Worm (Caenorhabditis elegans) whole organism, young adult: ENCODE results near the gene ddr-1.

Source experiments
- B0019.2 ChIP-seq: fragments of 200-800 bp; sonication (Bioruptor generic); conservative IDR thresholded peaks from 2 replicates; pipeline ENCODE4 v1.3.6; 2022; ENCODE audit warnings: missing genetic modification reagents, missing genetic modification characterization, missing compliant biosample characterization
- C06A6.2 ChIP-seq: fragments of 200-800 bp; sonication (Bioruptor generic); conservative IDR thresholded peaks from 2 replicates; pipeline ENCODE4 v1.3.6; 2022; ENCODE audit warnings: missing genetic modification characterization, missing compliant biosample characterization
- D2030.7 ChIP-seq: fragments of 200-800 bp; sonication (Bioruptor generic); IDR thresholded peaks from 2 replicates; pipeline ENCODE4 v1.3.6; 2022; ENCODE audit warnings: missing genetic modification reagents, missing genetic modification characterization, missing compliant biosample characterization
- F33H1.4 ChIP-seq: fragments of 200-800 bp; sonication (Bioruptor generic); IDR thresholded peaks from 2 replicates; pipeline ENCODE4 v1.3.6; 2022; ENCODE audit warnings: missing genetic modification reagents, missing genetic modification characterization, missing compliant biosample characterization
- F39B2.1 ChIP-seq: fragments of 200-800 bp; sonication (Bioruptor generic); IDR thresholded peaks from 2 replicates; pipeline ENCODE4 v1.3.6; 2022; ENCODE audit warnings: missing genetic modification reagents, missing genetic modification characterization, missing compliant biosample characterization
- F49E8.2 ChIP-seq: sonication (generic microtip); optimal IDR thresholded peaks from 3 replicates; lab custom pipeline; 2017; ENCODE audit warnings: missing genetic modification characterization, mild to moderate bottlenecking, missing compliant biosample characterization, antibody characterized with exemption, moderate library complexity; ENCODE audit not compliant: insufficient read depth
- F55B11.4 ChIP-seq: sonication (generic microtip); optimal IDR thresholded peaks from 2 replicates; lab custom pipeline; 2016; ENCODE audit warnings: missing compliant biosample characterization, missing genetic modification characterization, borderline replicate concordance; ENCODE audit not compliant: insufficient read depth
- ZK185.1 ChIP-seq: sonication (generic microtip); optimal IDR thresholded peaks from 2 replicates; lab custom pipeline; 2016; ENCODE audit warnings: mild to moderate bottlenecking, missing genetic modification characterization, missing compliant biosample characterization; ENCODE audit not compliant: poor library complexity, severe bottlenecking
- bed-1 ChIP-seq: fragments of 200-800 bp; sonication (Bioruptor generic); IDR thresholded peaks from 2 replicates; pipeline ENCODE4 v1.3.6; 2022; ENCODE audit warnings: missing genetic modification reagents, missing genetic modification characterization, missing compliant biosample characterization
- bed-2 ChIP-seq: fragments of 200-800 bp; sonication (Bioruptor generic); IDR thresholded peaks from 2 replicates; pipeline ENCODE4 v1.3.6; 2022; ENCODE audit warnings: missing genetic modification reagents, missing genetic modification characterization, missing compliant biosample characterization
- cebp-1 ChIP-seq, 2 experiments: fragments of 200-800 bp in 1 of 2; sonication (Bioruptor generic) in 1 of 2; sonication (generic microtip) in 1 of 2; IDR thresholded peaks in 1 of 2; optimal IDR thresholded peaks in 1 of 2; 2 replicates each; pipeline versions ENCODE4 v1.3.6 to Lab custom; 2017 to 2022; ENCODE audit warnings: missing compliant biosample characterization in 2 of 2, missing genetic modification characterization in 2 of 2, mild to moderate bottlenecking in 1 of 2, missing genetic modification reagents in 1 of 2, moderate library complexity in 1 of 2
- ceh-58 ChIP-seq: fragments of 200-800 bp; sonication (Bioruptor generic); IDR thresholded peaks from 2 replicates; pipeline ENCODE4 v1.3.6; 2022; ENCODE audit warnings: missing genetic modification characterization, missing compliant biosample characterization
- dpff-1 ChIP-seq: sonication (generic microtip); optimal IDR thresholded peaks from 2 replicates; lab custom pipeline; 2017; ENCODE audit warnings: mild to moderate bottlenecking, missing genetic modification characterization, missing compliant biosample characterization
- dpl-1 ChIP-seq: fragments of 150-350 bp; optimal IDR thresholded peaks from 2 replicates; lab custom pipeline; 2014; ENCODE audit warnings: missing biosample characterization, missing genetic modification reagents, missing genetic modification characterization
- efl-1 ChIP-seq: fragments of 150-350 bp; optimal IDR thresholded peaks from 2 replicates; lab custom pipeline; 2014; ENCODE audit warnings: missing biosample characterization, missing genetic modification reagents, missing genetic modification characterization
- egl-18 ChIP-seq: fragments of 200-800 bp; sonication (Bioruptor generic); IDR thresholded peaks from 2 replicates; pipeline ENCODE4 v1.3.6; 2022; ENCODE audit warnings: missing genetic modification reagents, missing genetic modification characterization, missing compliant biosample characterization
- fkh-3 ChIP-seq: sonication (generic microtip); optimal IDR thresholded peaks from 2 replicates; lab custom pipeline; 2016; ENCODE audit warnings: mild to moderate bottlenecking, missing genetic modification characterization, missing compliant biosample characterization
- gei-17 ChIP-seq: fragments of 200-800 bp; sonication (Bioruptor generic); optimal IDR thresholded peaks from 2 replicates; lab custom pipeline; 2018; ENCODE audit warnings: mild to moderate bottlenecking, missing genetic modification characterization, missing compliant biosample characterization
- hlh-26 ChIP-seq: fragments of 200-800 bp; sonication (Bioruptor generic); conservative IDR thresholded peaks from 2 replicates; pipeline ENCODE4 v1.3.6; 2022; ENCODE audit warnings: missing genetic modification reagents, missing genetic modification characterization, missing compliant biosample characterization
- lag-1 ChIP-seq: fragments of 200-800 bp; sonication (Bioruptor generic); IDR thresholded peaks from 2 replicates; pipeline ENCODE4 v1.3.6; 2022; ENCODE audit warnings: missing genetic modification reagents, missing genetic modification characterization, missing compliant biosample characterization
- lin-35 ChIP-seq, 3 experiments: fragments of 150-350 bp in 2 of 3; sonication (generic microtip) in 1 of 3; optimal IDR thresholded peaks; 2 replicates each; lab custom pipeline; 2014 to 2018; ENCODE audit warnings: missing biosample characterization in 3 of 3, missing genetic modification characterization in 3 of 3, missing genetic modification reagents in 3 of 3
- lir-1 ChIP-seq: fragments of 200-800 bp; sonication (Bioruptor generic); conservative IDR thresholded peaks from 2 replicates; pipeline ENCODE4 v1.3.6; 2022; ENCODE audit warnings: missing genetic modification reagents, missing genetic modification characterization, missing compliant biosample characterization
- madf-3 ChIP-seq: fragments of 200-800 bp; sonication (Bioruptor generic); IDR thresholded peaks from 2 replicates; pipeline ENCODE4 v1.3.6; 2022; ENCODE audit warnings: missing genetic modification reagents, missing genetic modification characterization, missing compliant biosample characterization
- nfya-2 ChIP-seq: fragments of 200-800 bp; sonication (Bioruptor generic); IDR thresholded peaks from 2 replicates; pipeline ENCODE4 v1.3.6; 2022; ENCODE audit warnings: missing genetic modification reagents, missing genetic modification characterization, missing compliant biosample characterization
- nhr-27 ChIP-seq: fragments of 200-800 bp; sonication (Bioruptor generic); optimal IDR thresholded peaks from 2 replicates; lab custom pipeline; 2018; ENCODE audit warnings: mild to moderate bottlenecking, missing genetic modification characterization, moderate library complexity, missing compliant biosample characterization
- nhr-80 ChIP-seq: sonication (generic microtip); optimal IDR thresholded peaks from 2 replicates; lab custom pipeline; 2016; ENCODE audit warnings: missing genetic modification characterization, missing compliant biosample characterization
- pbrm-1 ChIP-seq: fragments of 200-800 bp; sonication (Bioruptor generic); IDR thresholded peaks from 2 replicates; pipeline ENCODE4 v1.3.6; 2022; ENCODE audit warnings: missing genetic modification reagents, missing genetic modification characterization, missing compliant biosample characterization
- rcor-1 ChIP-seq: fragments of 200-800 bp; sonication (Bioruptor generic); IDR thresholded peaks from 2 replicates; pipeline ENCODE4 v1.3.6; 2022; ENCODE audit warnings: missing genetic modification reagents, missing genetic modification characterization, missing compliant biosample characterization
- rec-8 ChIP-seq, 2 experiments: sonication (generic microtip); optimal IDR thresholded peaks; 2 replicates each; lab custom pipeline; 2016; ENCODE audit warnings: mild to moderate bottlenecking in 2 of 2, missing genetic modification characterization in 2 of 2, missing genetic modification reagents in 2 of 2, missing genotype in 2 of 2, missing biosample characterization in 1 of 2, missing compliant biosample characterization in 1 of 2, moderate library complexity in 1 of 2
- sdz-38 ChIP-seq: sonication (generic microtip); optimal IDR thresholded peaks from 2 replicates; lab custom pipeline; 2016; ENCODE audit warnings: missing genotype, missing genetic modification characterization, missing compliant biosample characterization
- snpc-3.4 ChIP-seq: sonication (generic microtip); optimal IDR thresholded peaks from 2 replicates; lab custom pipeline; 2017; ENCODE audit warnings: missing genetic modification characterization, mild to moderate bottlenecking, missing compliant biosample characterization, antibody characterized with exemption, moderate library complexity, missing genotype, missing genetic modification reagents
- sptf-2 ChIP-seq: fragments of 200-800 bp; sonication (Bioruptor generic); optimal IDR thresholded peaks from 2 replicates; lab custom pipeline; 2018; ENCODE audit warnings: mild to moderate bottlenecking, missing genetic modification characterization, missing compliant biosample characterization
- tlf-1 ChIP-seq: fragments of 200-800 bp; sonication (Bioruptor generic); optimal IDR thresholded peaks from 2 replicates; lab custom pipeline; 2018; ENCODE audit warnings: mild to moderate bottlenecking, missing genetic modification characterization, missing compliant biosample characterization
- xnd-1 ChIP-seq: sonication (generic microtip); optimal IDR thresholded peaks from 2 replicates; lab custom pipeline; 2016; ENCODE audit warnings: missing genotype, missing genetic modification reagents, missing genetic modification characterization, missing compliant biosample characterization
- ztf-25 ChIP-seq: fragments of 200-800 bp; sonication (Bioruptor generic); IDR thresholded peaks from 2 replicates; pipeline ENCODE4 v1.3.6; 2022; ENCODE audit warnings: missing genetic modification reagents, missing genetic modification characterization, missing compliant biosample characterization
- ztf-28 ChIP-seq: fragments of 200-800 bp; sonication (Bioruptor generic); IDR thresholded peaks from 2 replicates; pipeline ENCODE4 v1.3.6; 2022; ENCODE audit warnings: missing genetic modification reagents, missing genetic modification characterization, missing compliant biosample characterization

Gene ddr-1

ce11 chrX:5512707-5513106, 51.7 kb downstream of the ddr-1 start:
- no peak for TF ChIP-seq lin-35 (GFP tag; optimal IDR thresholded peaks at IDR 0.05; lab: Kevin White, UChicago)
- no peak for TF ChIP-seq ztf-25 (GFP tag; lab: Robert Waterston, UW)
- TF ChIP-seq efl-1 (GFP tag; lab: Kevin White, UChicago), result no peak
- no peak for TF ChIP-seq hlh-26 (GFP tag; lab: Robert Waterston, UW)
- TF ChIP-seq tlf-1 (GFP tag; lab: Kevin White, UChicago), result no peak
- TF ChIP-seq nfya-2 (GFP tag; lab: Robert Waterston, UW), result no peak
- TF ChIP-seq fkh-3 (tag; lab: Kevin White, UChicago), result no peak
- TF ChIP-seq dpff-1, result no peak
- no peak for TF ChIP-seq ztf-28 (GFP tag; lab: Robert Waterston, UW)

DNA sequence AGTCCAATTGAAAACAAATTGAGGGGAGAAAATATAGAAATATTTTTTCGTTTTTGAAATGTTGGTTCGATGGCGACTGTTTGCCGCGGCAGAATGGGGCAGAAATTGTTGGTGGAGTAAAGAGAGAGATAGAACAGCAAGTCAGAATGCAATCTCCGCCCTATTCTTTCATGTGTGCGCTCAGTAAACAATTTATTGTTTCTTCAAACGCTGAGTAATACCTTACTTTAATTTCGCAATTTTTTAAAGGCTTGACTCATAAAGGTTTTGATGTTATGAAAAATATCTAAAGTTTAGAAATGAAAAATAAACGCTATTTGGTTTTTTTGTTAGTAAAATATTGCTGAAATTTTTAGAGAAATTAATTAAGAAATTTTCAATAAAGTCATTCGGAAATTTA, 53.3 kb downstream of the ddr-1 start:
- TF ChIP-seq sptf-2 (GFP tag; lab: Kevin White, UChicago), result no peak
- no peak for TF ChIP-seq lir-1 (GFP tag; lab: Robert Waterston, UW)
- TF ChIP-seq cebp-1 (GFP tag; IDR thresholded peaks at IDR 0.05; lab: Robert Waterston, UW), result peak; percentile 32; the same call in 1 of the 2 replicates
- TF ChIP-seq cebp-1 (tag; optimal IDR thresholded peaks at IDR 0.05; lab: Kevin White, UChicago), result peak; percentile 72

DNA sequence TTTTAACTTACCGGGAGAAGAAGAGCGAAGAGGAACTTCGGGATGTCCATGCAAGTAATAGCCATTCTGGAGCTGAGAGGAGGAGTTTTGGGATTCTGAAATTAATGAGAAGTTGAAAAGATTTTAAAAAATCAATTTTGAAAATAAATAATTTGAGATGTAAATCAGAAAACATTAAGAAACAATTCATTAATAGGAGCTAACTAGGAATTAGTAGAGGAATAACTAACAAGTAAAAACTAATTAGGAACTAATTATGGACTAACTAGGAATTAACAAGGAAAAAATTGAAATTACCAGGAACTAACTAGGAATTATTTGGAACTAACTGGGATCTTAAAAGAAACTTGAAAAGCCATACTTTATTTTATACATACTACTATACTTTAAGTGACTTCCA, 54.0 kb downstream of the ddr-1 start, which contains the start of gene T23F2.4:
Gene T23F2.4, minus strand, starts transcription at position 101 of the 400 bp plus-strand sequence.
- no peak for TF ChIP-seq F33H1.4 (GFP tag; lab: Robert Waterston, UW)
- TF ChIP-seq dpl-1 (GFP tag; lab: Kevin White, UChicago), result no peak
- no peak for TF ChIP-seq D2030.7 (GFP tag; lab: Robert Waterston, UW)
- no peak for TF ChIP-seq rcor-1 (GFP tag; lab: Robert Waterston, UW)
- TF ChIP-seq sdz-38, result no peak
- TF ChIP-seq F55B11.4 (tag; lab: Kevin White, UChicago), result no peak
- TF ChIP-seq, all 124 proteins: peak for 0

- TF ChIP-seq ceh-58 (GFP tag; lab: Robert Waterston, UW), result no peak
- no peak for TF ChIP-seq madf-3 (GFP tag; lab: Robert Waterston, UW)
- no peak for TF ChIP-seq lag-1
- no peak for TF ChIP-seq gei-17 (GFP tag; lab: Kevin White, UChicago)
- no peak for TF ChIP-seq xnd-1 (tag; lab: Kevin White, UChicago)
- no peak for TF ChIP-seq rec-8 (tag; optimal IDR thresholded peaks at IDR 0.05; lab: Kevin White, UChicago)
- no peak for TF ChIP-seq ZK185.1
- no peak for TF ChIP-seq bed-2
Observed at ce11 chrX:5515459-5515858, 54.4 kb downstream of the ddr-1 start.

DNA sequence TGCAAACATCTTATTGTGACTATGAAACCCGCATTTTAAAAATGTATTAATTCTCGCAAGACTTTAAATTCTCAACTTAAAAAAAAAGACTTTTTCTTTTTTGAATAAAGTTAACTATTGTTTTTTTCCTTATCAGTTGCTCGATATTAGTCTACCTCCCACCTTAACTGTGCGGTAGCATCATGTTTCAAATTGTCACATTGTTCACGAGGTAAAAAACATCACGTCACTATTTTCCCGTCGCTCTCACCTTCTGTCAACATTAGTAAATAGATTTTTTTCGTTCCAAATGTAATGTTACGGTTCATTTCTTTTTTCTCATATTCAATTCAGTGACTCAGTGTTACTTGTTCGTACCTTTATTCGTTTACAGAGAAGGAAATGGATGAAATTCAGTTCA, 55.3 kb downstream of the ddr-1 start:
- no peak for TF ChIP-seq B0019.2 (GFP tag; lab: Robert Waterston, UW)
- TF ChIP-seq nhr-80, result no peak
- no peak for TF ChIP-seq C06A6.2 (GFP tag; lab: Robert Waterston, UW)
- no peak for TF ChIP-seq nhr-27 (tag; lab: Kevin White, UChicago)
- TF ChIP-seq snpc-3.4 (tag; lab: Kevin White, UChicago), result no peak
- TF ChIP-seq D2030.7 (GFP tag; lab: Robert Waterston, UW), result no peak
- TF ChIP-seq F49E8.2 (tag; lab: Kevin White, UChicago), result no peak
- no peak for TF ChIP-seq F39B2.1 (GFP tag; lab: Robert Waterston, UW)
- no peak for TF ChIP-seq egl-18
- TF ChIP-seq tlf-1 (GFP tag; lab: Kevin White, UChicago), result no peak
- no peak for TF ChIP-seq bed-1 (GFP tag; lab: Robert Waterston, UW)
- no peak for TF ChIP-seq pbrm-1
- TF ChIP-seq, all 124 proteins: peak for 0
